Fruit fly (Drosophila melanogaster): ENCODE measurements around the gene CG13856.
A peak's percentile ranks its signal among the peaks of the same experiment; 100 is the strongest.

DNA sequence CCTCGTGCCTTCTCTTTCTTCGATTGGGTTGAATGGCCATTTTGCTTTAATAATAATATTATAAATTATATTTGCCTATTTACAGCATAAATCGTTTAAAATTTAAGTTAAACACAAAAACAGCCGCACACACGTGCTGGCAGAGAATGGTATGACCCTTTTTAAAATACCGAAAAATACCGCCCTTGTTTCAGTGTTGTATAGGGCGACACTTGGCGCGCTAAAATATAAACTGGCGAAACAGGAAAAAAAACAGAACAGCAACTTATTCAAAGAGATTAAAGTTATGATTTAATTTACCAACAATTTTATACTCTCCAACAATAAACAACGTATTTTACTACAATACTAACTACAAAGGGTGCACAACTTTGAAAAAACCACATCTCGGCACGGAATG lies 44.0 kb downstream of the CG13856 start, which contains the start of gene CG12499:
- no peak for TF ChIP-seq CG9705 (GFP tag; optimal IDR thresholded peaks at IDR 0.05)
- TF ChIP-seq Dif (GFP tag; optimal IDR thresholded peaks at IDR 0.05; ENCODE audit: partially characterized antibody): no peak
- TF ChIP-seq h (GFP tag; optimal IDR thresholded peaks at IDR 0.05): no peak
- TF ChIP-seq CG32264 (GFP tag; optimal IDR thresholded peaks at IDR 0.05): no peak
- no peak for TF ChIP-seq jim (GFP tag; optimal IDR thresholded peaks at IDR 0.05)
- no peak for TF ChIP-seq psq (GFP tag; optimal IDR thresholded peaks at IDR 0.05)
- no peak for TF ChIP-seq N (GFP tag; optimal IDR thresholded peaks at IDR 0.05)
- TF ChIP-seq Myc (optimal IDR thresholded peaks at IDR 0.05): peak; percentile 19
- no peak for TF ChIP-seq pan (optimal IDR thresholded peaks at IDR 0.05)
- TF ChIP-seq Vsx2 (GFP tag; optimal IDR thresholded peaks at IDR 0.05; ENCODE audit: partially characterized antibody): no peak
- no peak for TF ChIP-seq br (GFP tag; optimal IDR thresholded peaks at IDR 0.05)
- no peak for TF ChIP-seq fru (GFP tag; optimal IDR thresholded peaks at IDR 0.05)

Data from whole organism, wandering third instar larva.